Worm (Caenorhabditis elegans) whole organism, L4 larva: ENCODE measurements around the gene sri-28.

Source experiments
- D1046.2 ChIP-seq: fragments of 200-800 bp; sonication (Bioruptor generic); IDR thresholded peaks from 2 replicates; pipeline ENCODE4 v1.3.6; 2022; ENCODE audit warnings: missing genetic modification characterization, missing compliant biosample characterization
- T20F7.1 ChIP-seq: fragments of 200-800 bp; sonication (Bioruptor generic); optimal IDR thresholded peaks from 2 replicates; lab custom pipeline; 2018; ENCODE audit warnings: mild to moderate bottlenecking, missing genetic modification characterization, missing compliant biosample characterization
- Y48G9A.11 ChIP-seq: fragments of 200-800 bp; sonication (Bioruptor generic); IDR thresholded peaks from 2 replicates; pipeline ENCODE4 v1.3.6; 2022; ENCODE audit warnings: missing genetic modification reagents, missing genetic modification characterization, missing compliant biosample characterization
- Y5F2A.4 ChIP-seq: fragments of 200-800 bp; sonication (Bioruptor generic); optimal IDR thresholded peaks from 2 replicates; lab custom pipeline; 2018; ENCODE audit warnings: mild to moderate bottlenecking, missing genetic modification characterization, missing compliant biosample characterization
- Y75B8A.6 ChIP-seq: fragments of 200-800 bp; sonication (Bioruptor generic); IDR thresholded peaks from 2 replicates; pipeline ENCODE4 v1.3.6; 2022; ENCODE audit warnings: missing genetic modification reagents, missing genetic modification characterization, missing compliant biosample characterization
- aha-1 ChIP-seq: fragments of 150-350 bp; peaks from one replicate; lab custom pipeline; 2014; ENCODE audit warnings: missing biosample characterization, missing genetic modification characterization
- arid-1 ChIP-seq: fragments of 200-800 bp; sonication (Bioruptor generic); conservative IDR thresholded peaks from 2 replicates; pipeline ENCODE4 v1.3.6; 2022; ENCODE audit warnings: missing genetic modification reagents, missing genetic modification characterization, missing compliant biosample characterization
- attf-4 ChIP-seq: sonication (generic microtip); optimal IDR thresholded peaks from 3 replicates; lab custom pipeline; 2017; ENCODE audit warnings: missing biosample characterization, missing genetic modification characterization
- cey-2 ChIP-seq: sonication (generic microtip); optimal IDR thresholded peaks from 3 replicates; lab custom pipeline; 2017; ENCODE audit warnings: missing genetic modification characterization, mild to moderate bottlenecking, missing compliant biosample characterization, antibody characterized with exemption, borderline replicate concordance; ENCODE audit not compliant: insufficient read depth
- daf-16 ChIP-seq, 3 experiments: sonication (generic microtip); optimal IDR thresholded peaks; 2 replicates each; lab custom pipeline; 2016 to 2017; ENCODE audit warnings: missing genetic modification characterization in 3 of 3, missing genetic modification reagents in 3 of 3, mild to moderate bottlenecking in 2 of 3, missing compliant biosample characterization in 2 of 3, missing biosample characterization in 1 of 3, moderate library complexity in 1 of 3
- dpl-1 ChIP-seq: fragments of 150-350 bp; optimal IDR thresholded peaks from 2 replicates; lab custom pipeline; 2014; ENCODE audit warnings: missing biosample characterization, missing genetic modification reagents, missing genetic modification characterization
- egl-27 ChIP-seq: sonication (generic microtip); optimal IDR thresholded peaks from 3 replicates; lab custom pipeline; 2017; ENCODE audit warnings: missing biosample characterization, missing genetic modification reagents, missing genetic modification characterization
- gei-8 ChIP-seq: fragments of 200-800 bp; sonication (Bioruptor generic); optimal IDR thresholded peaks from 2 replicates; lab custom pipeline; 2018; ENCODE audit warnings: mild to moderate bottlenecking, missing genetic modification characterization, missing compliant biosample characterization
- hif-1 ChIP-seq, 2 experiments: sonication (generic microtip); optimal IDR thresholded peaks; 2 replicates each; lab custom pipeline; 2016 to 2017; ENCODE audit warnings: missing compliant biosample characterization in 2 of 2, missing genetic modification characterization in 2 of 2, missing genetic modification reagents in 2 of 2, missing genotype in 2 of 2, mild to moderate bottlenecking in 1 of 2
- hlh-11 ChIP-seq: fragments of 200-800 bp; sonication (Bioruptor generic); optimal IDR thresholded peaks from 2 replicates; lab custom pipeline; 2018; ENCODE audit warnings: mild to moderate bottlenecking, missing genetic modification characterization, missing compliant biosample characterization
- hmg-1.1 ChIP-seq: fragments of 200-800 bp; sonication (Bioruptor generic); IDR thresholded peaks from 2 replicates; pipeline ENCODE4 v1.3.6; 2022; ENCODE audit warnings: missing genetic modification reagents, missing genetic modification characterization, missing compliant biosample characterization
- lim-7 ChIP-seq: fragments of 200-800 bp; sonication (Bioruptor generic); IDR thresholded peaks from 2 replicates; pipeline ENCODE4 v1.3.6; 2022; ENCODE audit warnings: missing genetic modification characterization, missing compliant biosample characterization
- lin-1 ChIP-seq: fragments of 200-800 bp; sonication (Bioruptor generic); IDR thresholded peaks from 2 replicates; pipeline ENCODE4 v1.3.6; 2022; ENCODE audit warnings: missing genetic modification reagents, missing genetic modification characterization, missing compliant biosample characterization
- lin-15B ChIP-seq: fragments of 150-350 bp; sonication (generic microtip); optimal IDR thresholded peaks from 3 replicates; lab custom pipeline; 2014; ENCODE audit warnings: missing biosample characterization, missing genetic modification characterization
- lin-38 ChIP-seq: fragments of 200-800 bp; sonication (Bioruptor generic); IDR thresholded peaks from 2 replicates; pipeline ENCODE4 v1.3.6; 2022; ENCODE audit warnings: missing genetic modification reagents, missing genetic modification characterization, missing compliant biosample characterization
- lin-39 ChIP-seq: fragments of 150-350 bp; optimal IDR thresholded peaks from 2 replicates; lab custom pipeline; 2014; ENCODE audit warnings: missing biosample characterization, missing genetic modification reagents, missing genetic modification characterization
- lsy-2 ChIP-seq, 2 experiments: fragments of 150-350 bp in 1 of 2; sonication (generic microtip) in 1 of 2; optimal IDR thresholded peaks; 2 replicates each; lab custom pipeline; 2014 to 2017; ENCODE audit warnings: missing biosample characterization in 2 of 2, missing genetic modification characterization in 2 of 2
- madf-5 ChIP-seq, 2 experiments: fragments of 200-800 bp; sonication (Bioruptor generic); IDR thresholded peaks; 2 replicates each; pipeline ENCODE4 v1.3.6; 2022; ENCODE audit warnings: missing compliant biosample characterization in 2 of 2, missing genetic modification characterization in 2 of 2
- mdl-1 ChIP-seq, 2 experiments: fragments of 150-350 bp in 1 of 2; sonication (generic microtip) in 1 of 2; optimal IDR thresholded peaks; 2 replicates each; lab custom pipeline; 2014 to 2017; ENCODE audit warnings: missing biosample characterization in 2 of 2, missing genetic modification characterization in 2 of 2
- mdt-29 ChIP-seq: fragments of 200-800 bp; sonication (Bioruptor generic); IDR thresholded peaks from 2 replicates; pipeline ENCODE4 v1.3.6; 2022; ENCODE audit warnings: missing genetic modification reagents, missing genetic modification characterization, missing compliant biosample characterization
- mes-2 ChIP-seq: sonication (generic microtip); optimal IDR thresholded peaks from 2 replicates; lab custom pipeline; 2016; ENCODE audit warnings: missing genotype, mild to moderate bottlenecking, missing genetic modification characterization, missing compliant biosample characterization; ENCODE audit not compliant: poor library complexity, severe bottlenecking
- mxl-3 ChIP-seq: fragments of 200-800 bp; sonication (Bioruptor generic); optimal IDR thresholded peaks from 2 replicates; lab custom pipeline; 2018; ENCODE audit warnings: mild to moderate bottlenecking, missing genetic modification characterization, missing compliant biosample characterization
- nhr-28 ChIP-seq: fragments of 150-350 bp; optimal IDR thresholded peaks from 2 replicates; lab custom pipeline; 2014; ENCODE audit warnings: missing biosample characterization, missing genetic modification characterization
- nhr-77 ChIP-seq: fragments of 150-350 bp; optimal IDR thresholded peaks from 2 replicates; lab custom pipeline; 2014; ENCODE audit warnings: missing biosample characterization, missing genetic modification characterization
- pha-4 ChIP-seq, 2 experiments: fragments of 150-350 bp in 1 of 2; fragments of 200-800 bp in 1 of 2; sonication (Bioruptor generic) in 1 of 2; IDR thresholded peaks in 1 of 2; optimal IDR thresholded peaks in 1 of 2; 2 replicates each; pipeline versions ENCODE4 v1.3.6 to Lab custom; 2014 to 2022; ENCODE audit warnings: missing genetic modification characterization in 2 of 2, missing genetic modification reagents in 2 of 2, missing biosample characterization in 1 of 2, missing compliant biosample characterization in 1 of 2
- php-3 ChIP-seq: fragments of 200-800 bp; sonication (Bioruptor generic); IDR thresholded peaks from 2 replicates; pipeline ENCODE4 v1.3.6; 2022; ENCODE audit warnings: missing genetic modification reagents, missing genetic modification characterization, missing compliant biosample characterization
- rbr-2 ChIP-seq: sonication (generic microtip); optimal IDR thresholded peaks from 2 replicates; lab custom pipeline; 2016; ENCODE audit warnings: missing genotype, missing genetic modification characterization, missing compliant biosample characterization
- set-16 ChIP-seq: fragments of 200-800 bp; sonication (Bioruptor generic); IDR thresholded peaks from 2 replicates; pipeline ENCODE4 v1.3.6; 2022; ENCODE audit warnings: missing genetic modification reagents, missing genetic modification characterization, missing compliant biosample characterization
- spr-1 ChIP-seq: sonication (generic microtip); optimal IDR thresholded peaks from 2 replicates; lab custom pipeline; 2016; ENCODE audit warnings: mild to moderate bottlenecking, missing genetic modification characterization, missing compliant biosample characterization
- unc-62 ChIP-seq, 3 experiments: fragments of 150-350 bp in 1 of 3; sonication (generic microtip); optimal IDR thresholded peaks in 2 of 3; peaks in 1 of 3; 1 replicate in 1 of 3; 2 replicates in 2 of 3; lab custom pipeline; 2014 to 2017; ENCODE audit warnings: missing biosample characterization in 3 of 3, missing genetic modification characterization in 3 of 3, missing genetic modification reagents in 3 of 3, missing genotype in 1 of 3
- zfp-2 ChIP-seq: sonication (generic microtip); optimal IDR thresholded peaks from 2 replicates; lab custom pipeline; 2016; ENCODE audit warnings: mild to moderate bottlenecking, missing genetic modification characterization, missing compliant biosample characterization
- zip-11 ChIP-seq: fragments of 200-800 bp; sonication (Bioruptor generic); IDR thresholded peaks from 2 replicates; pipeline ENCODE4 v1.3.6; 2022; ENCODE audit warnings: missing genetic modification characterization, missing compliant biosample characterization

The sri-28 gene

ce11 chrII:3050703-3051102 is 2.2 kb downstream of the sri-28 start, which contains the start of gene sri-31:
TSS of gene sri-31 (plus strand) at chrII:3051003.
- no peak for TF ChIP-seq lin-38
- TF ChIP-seq nhr-77 (tag; lab: Kevin White, UChicago) = no peak
- TF ChIP-seq madf-5 (GFP tag; IDR thresholded peaks at IDR 0.05; lab: Robert Waterston, UW) = no peak
- TF ChIP-seq set-16 = no peak
- 0 out of 2 replicates have a peak, but pooled peaks have one; percentile 7 for TF ChIP-seq Y48G9A.11
- TF ChIP-seq zfp-2 (tag; lab: Kevin White, UChicago) = no peak

DNA sequence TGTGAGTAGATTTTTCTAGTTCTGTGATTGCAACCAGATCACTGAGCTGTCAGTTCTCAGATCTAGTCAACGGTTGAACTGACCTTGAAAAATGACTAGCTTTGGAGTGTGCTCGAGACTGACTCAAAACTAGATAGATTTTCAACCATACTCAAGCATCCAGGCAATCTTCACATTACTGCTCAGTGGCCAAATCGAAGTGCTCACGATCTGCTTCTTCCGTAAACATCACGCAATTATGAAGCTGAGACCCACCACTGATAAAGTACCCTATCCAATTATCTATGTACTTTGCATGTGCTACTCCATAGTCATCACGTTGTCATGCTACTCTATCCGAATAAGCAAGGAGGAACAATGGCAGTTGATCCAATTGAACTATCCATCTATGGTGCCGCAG is 2.9 kb downstream of the sri-28 start:
- TF ChIP-seq spr-1 (tag; lab: Kevin White, UChicago) (no peak), unc-62 (GFP tag; optimal IDR thresholded peaks at IDR 0.05 in 1 of 2; lab: Kevin White, UChicago) (peak in 1 of 2 experiments; percentile 94), unc-62 (tag; optimal IDR thresholded peaks at IDR 0.05; lab: Kevin White, UChicago) (no peak)

- TF ChIP-seq lin-39 (tag; lab: Kevin White, UChicago) (no peak), set-16 (peak; percentile 76)
- TF ChIP-seq, all 104 proteins: peak for 1
Observed at ce11 chrII:3052843-3053242, 4.4 kb downstream of the sri-28 start.

DNA sequence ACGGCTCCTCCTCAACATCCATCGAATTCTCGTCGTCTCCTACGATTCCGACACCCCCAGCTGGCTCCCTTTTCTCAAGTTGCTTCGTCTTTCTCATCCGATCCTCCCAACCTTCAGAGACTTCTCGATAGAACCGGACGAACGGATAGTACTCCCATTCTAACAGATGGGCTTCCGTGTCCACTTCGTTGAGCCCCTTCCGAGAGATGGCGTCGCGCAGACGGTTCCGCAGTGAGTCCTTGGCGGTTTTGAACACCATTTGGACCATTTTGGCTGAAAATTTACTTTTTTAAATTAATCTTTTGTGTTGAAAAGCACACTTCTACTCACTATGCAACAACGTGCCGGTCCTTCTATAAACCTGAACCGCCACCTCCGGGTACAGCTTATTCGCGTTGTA is 5.2 kb downstream of the sri-28 start:
- TF ChIP-seq aha-1 (tag; lab: Kevin White, UChicago) = peak; percentile 95
- TF ChIP-seq unc-62 (GFP tag; optimal IDR thresholded peaks at IDR 0.05 in 1 of 2; lab: Kevin White, UChicago) = no peak
- TF ChIP-seq unc-62 (tag; optimal IDR thresholded peaks at IDR 0.05; lab: Kevin White, UChicago) = no peak

ce11 chrII:3054221-3054620 is 5.7 kb downstream of the sri-28 start, which contains the start of gene lido-13:
TSS of gene lido-13 (minus strand) at chrII:3054321.
- TF ChIP-seq Y5F2A.4 (GFP tag; lab: Kevin White, UChicago) = no peak
- TF ChIP-seq php-3 (GFP tag; lab: Robert Waterston, UW) = no peak
- no peak for TF ChIP-seq egl-27
- no peak for TF ChIP-seq nhr-77 (tag; lab: Kevin White, UChicago)

ce11 chrII:3054622-3055021 is 6.1 kb downstream of the sri-28 start:
- TF ChIP-seq mxl-3 (GFP tag; lab: Kevin White, UChicago) (peak; percentile 17), hmg-1.1 (peak; percentile 68; the same call in 1 of the 2 replicates), mes-2 (tag; lab: Kevin White, UChicago) (peak; percentile 30), D1046.2 (GFP tag; lab: Robert Waterston, UW) (no peak), arid-1 (no peak), set-16 (peak; percentile 85), hif-1 (tag; optimal IDR thresholded peaks at IDR 0.05; lab: Kevin White, UChicago) (peak in 1 of 2 experiments; percentile 17), rbr-2 (tag; lab: Kevin White, UChicago) (peak; percentile 21), daf-16 (GFP tag; optimal IDR thresholded peaks at IDR 0.05; lab: Kevin White, UChicago) (no peak), daf-16 (tag; optimal IDR thresholded peaks at IDR 0.05; lab: Kevin White, UChicago) (peak; percentile 29), hlh-11 (tag; lab: Kevin White, UChicago) (peak; percentile 33), mdt-29 (no peak), nhr-28 (tag; lab: Kevin White, UChicago) (peak; percentile 40), pha-4 (GFP tag; IDR thresholded peaks at IDR 0.05; lab: Robert Waterston, UW) (0 out of 2 replicates have a peak, but pooled peaks have one; percentile 5), pha-4 (tag; optimal IDR thresholded peaks at IDR 0.05; lab: Kevin White, UChicago) (no peak)

DNA sequence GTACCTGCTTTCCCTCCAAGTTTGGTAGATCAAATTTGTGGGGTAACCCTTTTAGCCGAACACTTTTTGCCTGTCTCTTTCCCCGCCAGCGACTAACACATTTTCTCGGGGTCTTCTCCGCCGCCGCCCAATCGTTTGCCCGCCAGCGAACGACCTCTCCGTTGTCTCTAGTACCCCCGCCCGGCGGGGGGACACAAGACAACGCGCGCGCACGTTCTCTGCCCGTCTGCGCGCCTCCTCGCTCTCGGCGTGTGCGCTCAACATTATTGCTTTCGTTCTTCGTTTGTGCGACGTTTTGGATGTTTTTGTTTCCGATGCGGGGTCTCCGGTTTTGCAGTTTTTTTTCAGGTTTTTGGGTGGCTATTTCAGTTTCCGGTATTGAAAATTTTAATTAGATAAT is 7.1 kb downstream of the sri-28 start:
- TF ChIP-seq php-3 (GFP tag; lab: Robert Waterston, UW) (no peak), mdl-1 (tag; optimal IDR thresholded peaks at IDR 0.05; lab: Kevin White, UChicago) (peak in 1 of 2 experiments; percentile 51), rbr-2 (tag; lab: Kevin White, UChicago) (peak; percentile 49), lin-38 (no peak), lin-15B (tag; lab: Kevin White, UChicago) (no peak), lin-1 (no peak), Y75B8A.6 (GFP tag; lab: Robert Waterston, UW) (no peak), dpl-1 (GFP tag; lab: Kevin White, UChicago) (no peak), gei-8 (GFP tag; lab: Kevin White, UChicago) (no peak), lsy-2 (tag; optimal IDR thresholded peaks at IDR 0.05; lab: Kevin White, UChicago) (no peak), lim-7 (GFP tag; lab: Robert Waterston, UW) (no peak), set-16 (peak; percentile 94), cey-2 (no peak), zip-11 (GFP tag; lab: Robert Waterston, UW) (no peak), T20F7.1 (GFP tag; lab: Kevin White, UChicago) (no peak), mxl-3 (GFP tag; lab: Kevin White, UChicago) (peak; percentile 33), attf-4 (tag; lab: Kevin White, UChicago) (no peak)
